Fruit fly (Drosophila melanogaster) whole organism, embryonic: Measurements from ENCODE around the gene Fancd2.

Experiments
- Adf1 ChIP-seq: fragments of 200-800 bp; sonication (Bioruptor generic); IDR thresholded peaks from 2 replicates; pipeline ENCODE4 v1.3.6; 2022; ENCODE audit warnings: missing biosample characterization, missing genetic modification characterization
- Atf-2 ChIP-seq: fragments of 200-800 bp; sonication (Bioruptor generic); optimal IDR thresholded peaks from 2 replicates; lab custom pipeline; 2016; ENCODE audit warnings: missing biosample characterization, missing genetic modification characterization
- BEAF-32 ChIP-seq: fragments of 200-800 bp; sonication (Bioruptor generic); optimal IDR thresholded peaks from 3 replicates; lab custom pipeline; 2017; ENCODE audit warnings: missing biosample characterization, missing genetic modification characterization, mild to moderate bottlenecking, moderate library complexity, missing genetic modification reagents
- C15 ChIP-seq: fragments of 200-800 bp; sonication (Bioruptor generic); IDR thresholded peaks from 3 replicates; pipeline ENCODE4 v1.3.6; 2022; ENCODE audit warnings: missing biosample characterization, missing genetic modification characterization
- CG10431 ChIP-seq: fragments of 200-800 bp; sonication (Bioruptor generic); optimal IDR thresholded peaks from 3 replicates; lab custom pipeline; 2018; ENCODE audit warnings: missing biosample characterization, mild to moderate bottlenecking, missing genetic modification characterization
- CG11398 ChIP-seq: fragments of 200-800 bp; sonication (Bioruptor generic); optimal IDR thresholded peaks from 2 replicates; lab custom pipeline; 2016; ENCODE audit warnings: missing biosample characterization, missing genetic modification characterization
- CG11696 ChIP-seq: fragments of 200-800 bp; sonication (Bioruptor generic); IDR thresholded peaks from 2 replicates; pipeline ENCODE4 v1.3.6; 2022; ENCODE audit warnings: missing biosample characterization, missing genetic modification characterization
- CG12071 ChIP-seq: fragments of 200-800 bp; sonication (Bioruptor generic); optimal IDR thresholded peaks from 3 replicates; lab custom pipeline; 2018; ENCODE audit warnings: missing biosample characterization, mild to moderate bottlenecking, missing genetic modification characterization
- CG1603 ChIP-seq: fragments of 200-800 bp; sonication (Bioruptor generic); optimal IDR thresholded peaks from 2 replicates; lab custom pipeline; 2019; ENCODE audit warnings: missing biosample characterization, mild to moderate bottlenecking, missing genetic modification characterization, moderate library complexity
- CG1647 ChIP-seq: fragments of 200-800 bp; sonication (Bioruptor generic); optimal IDR thresholded peaks from 3 replicates; lab custom pipeline; 2016; ENCODE audit warnings: missing biosample characterization, missing genetic modification characterization
- CG2712 ChIP-seq: fragments of 200-800 bp; optimal IDR thresholded peaks from 3 replicates; lab custom pipeline; 2019; ENCODE audit warnings: missing biosample characterization, mild to moderate bottlenecking, missing genetic modification characterization, moderate library complexity
- CG32532 ChIP-seq: fragments of 200-800 bp; sonication (Bioruptor generic); IDR thresholded peaks from 2 replicates; pipeline ENCODE4 v1.3.6; 2022; ENCODE audit warnings: missing biosample characterization, missing genetic modification characterization
- CG3281 ChIP-seq: fragments of 200-800 bp; sonication (Bioruptor generic); optimal IDR thresholded peaks from 3 replicates; lab custom pipeline; 2017; ENCODE audit warnings: missing biosample characterization, mild to moderate bottlenecking, missing genetic modification characterization
- CG33213 ChIP-seq: fragments of 200-800 bp; sonication (Bioruptor generic); optimal IDR thresholded peaks from 3 replicates; lab custom pipeline; 2016; ENCODE audit warnings: missing biosample characterization, missing genetic modification characterization
- CG33557 ChIP-seq: fragments of 200-800 bp; sonication (Bioruptor generic); optimal IDR thresholded peaks from 2 replicates; lab custom pipeline; 2019; ENCODE audit warnings: missing biosample characterization, mild to moderate bottlenecking, missing genetic modification characterization, moderate library complexity
- CG34376 ChIP-seq: fragments of 200-800 bp; sonication (Bioruptor generic); optimal IDR thresholded peaks from 2 replicates; lab custom pipeline; 2018; ENCODE audit warnings: missing biosample characterization, mild to moderate bottlenecking, missing genetic modification characterization
- CG34422 ChIP-seq: fragments of 200-800 bp; sonication (Bioruptor generic); IDR thresholded peaks from 3 replicates; pipeline ENCODE4 v1.3.6; 2022; ENCODE audit warnings: missing biosample characterization, missing genetic modification characterization
- CG4404 ChIP-seq: fragments of 200-800 bp; sonication (Bioruptor generic); IDR thresholded peaks from 2 replicates; pipeline ENCODE4 v1.3.6; 2022; ENCODE audit warnings: missing biosample characterization, missing genetic modification characterization
- CG4707 ChIP-seq: fragments of 200-800 bp; sonication (Bioruptor generic); optimal IDR thresholded peaks from 2 replicates; lab custom pipeline; 2018; ENCODE audit warnings: missing biosample characterization, mild to moderate bottlenecking, missing genetic modification characterization, moderate library complexity
- CG5245 ChIP-seq: fragments of 200-800 bp; sonication (Bioruptor generic); optimal IDR thresholded peaks from 3 replicates; lab custom pipeline; 2016; ENCODE audit warnings: missing biosample characterization, missing genetic modification characterization
- CG7963 ChIP-seq: fragments of 200-800 bp; sonication (Bioruptor generic); IDR thresholded peaks from 3 replicates; pipeline ENCODE4 v1.3.6; 2022; ENCODE audit warnings: missing biosample characterization, missing genetic modification characterization; ENCODE audit not compliant: partially characterized antibody
- CG8281 ChIP-seq: fragments of 200-800 bp; sonication (Bioruptor generic); optimal IDR thresholded peaks from 2 replicates; lab custom pipeline; 2018; ENCODE audit warnings: missing biosample characterization, mild to moderate bottlenecking, missing genetic modification characterization, moderate library complexity
- CG8478 ChIP-seq: fragments of >200 bp; optimal IDR thresholded peaks from 2 replicates; lab custom pipeline; 2018
- CG9797 ChIP-seq: fragments of 200-800 bp; sonication (Bioruptor generic); optimal IDR thresholded peaks from 3 replicates; lab custom pipeline; 2018; ENCODE audit warnings: missing biosample characterization, mild to moderate bottlenecking, missing genetic modification characterization
- Dek ChIP-seq: fragments of 200-800 bp; sonication (Bioruptor generic); optimal IDR thresholded peaks from 3 replicates; lab custom pipeline; 2019; ENCODE audit warnings: missing biosample characterization, mild to moderate bottlenecking, missing genetic modification characterization, moderate library complexity
- Doc3 ChIP-seq: fragments of 200-800 bp; sonication (Bioruptor generic); IDR thresholded peaks from 3 replicates; pipeline ENCODE4 v1.3.6; 2022; ENCODE audit warnings: missing biosample characterization, missing genetic modification characterization; ENCODE audit not compliant: partially characterized antibody
- Dp ChIP-seq: fragments of 200-800 bp; sonication (Bioruptor generic); optimal IDR thresholded peaks from 2 replicates; lab custom pipeline; 2018; ENCODE audit warnings: missing biosample characterization, mild to moderate bottlenecking, missing genetic modification characterization, moderate library complexity
- Gug ChIP-seq: fragments of 200-800 bp; sonication (Bioruptor generic); IDR thresholded peaks from 4 replicates; pipeline ENCODE4 v1.3.6; 2022; ENCODE audit warnings: missing biosample characterization, missing genetic modification characterization
- H15 ChIP-seq: fragments of 200-800 bp; sonication (Bioruptor generic); IDR thresholded peaks from 3 replicates; pipeline ENCODE4 v1.3.6; 2022; ENCODE audit warnings: missing biosample characterization, missing genetic modification characterization
- Hand ChIP-seq: fragments of 200-800 bp; sonication (Bioruptor generic); optimal IDR thresholded peaks from 2 replicates; lab custom pipeline; 2017; ENCODE audit warnings: mild to moderate bottlenecking, missing biosample characterization, missing genetic modification reagents, missing genetic modification characterization
- Hmr ChIP-seq: fragments of 200-800 bp; sonication (Bioruptor generic); optimal IDR thresholded peaks from 3 replicates; lab custom pipeline; 2017; ENCODE audit warnings: mild to moderate bottlenecking, missing biosample characterization, missing genetic modification reagents, missing genetic modification characterization
- Hr51 ChIP-seq, 2 experiments: fragments of 200-800 bp; sonication (Bioruptor generic); optimal IDR thresholded peaks; 2 replicates in 1 of 2; 3 replicates in 1 of 2; lab custom pipeline; 2016 to 2018; ENCODE audit warnings: missing biosample characterization in 2 of 2, missing genetic modification characterization in 2 of 2, mild to moderate bottlenecking in 1 of 2, moderate library complexity in 1 of 2
- Hsf ChIP-seq: fragments of 200-800 bp; sonication (Bioruptor generic); optimal IDR thresholded peaks from 3 replicates; lab custom pipeline; 2016; ENCODE audit warnings: missing biosample characterization, missing genetic modification characterization
- Mad ChIP-seq: fragments of 200-800 bp; sonication (Bioruptor generic); optimal IDR thresholded peaks from 2 replicates; lab custom pipeline; 2016; ENCODE audit warnings: missing biosample characterization, missing genetic modification characterization
- NK7.1 ChIP-seq: fragments of 200-800 bp; sonication (Bioruptor generic); optimal IDR thresholded peaks from 3 replicates; lab custom pipeline; 2016; ENCODE audit warnings: missing biosample characterization, missing genetic modification characterization
- Tbp ChIP-seq: fragments of >200 bp; optimal IDR thresholded peaks from 2 replicates; lab custom pipeline; 2018; ENCODE audit warnings: missing biosample characterization, missing genetic modification characterization
- ara ChIP-seq: fragments of 200-800 bp; sonication (Bioruptor generic); IDR thresholded peaks from 2 replicates; pipeline ENCODE4 v1.3.6; 2022; ENCODE audit warnings: missing biosample characterization, missing genetic modification characterization
- ash1 ChIP-seq: fragments of 200-800 bp; sonication (Bioruptor generic); optimal IDR thresholded peaks from 2 replicates; lab custom pipeline; 2018; ENCODE audit warnings: missing biosample characterization, mild to moderate bottlenecking, missing genetic modification characterization
- br ChIP-seq: fragments of >200 bp; optimal IDR thresholded peaks from 2 replicates; lab custom pipeline; 2017
- corto ChIP-seq: fragments of 200-800 bp; sonication (Bioruptor generic); optimal IDR thresholded peaks from 2 replicates; lab custom pipeline; 2016; ENCODE audit warnings: missing biosample characterization, mild to moderate bottlenecking, missing genetic modification characterization, moderate library complexity
- ftz-f1 ChIP-seq: fragments of 200-800 bp; sonication (Bioruptor generic); optimal IDR thresholded peaks from 2 replicates; lab custom pipeline; 2016; ENCODE audit warnings: missing biosample characterization, missing genetic modification characterization
- jing ChIP-seq: fragments of 200-800 bp; sonication (Bioruptor generic); optimal IDR thresholded peaks from 2 replicates; lab custom pipeline; 2018; ENCODE audit warnings: missing biosample characterization, mild to moderate bottlenecking, missing genetic modification characterization
- lov ChIP-seq, 2 experiments: fragments of 200-800 bp in 1 of 2; fragments of >200 bp in 1 of 2; sonication (Bioruptor generic) in 1 of 2; IDR thresholded peaks in 1 of 2; optimal IDR thresholded peaks in 1 of 2; 2 replicates in 1 of 2; 3 replicates in 1 of 2; pipeline versions ENCODE4 v1.3.6 to Lab custom; 2017 to 2022; ENCODE audit warnings: missing biosample characterization in 1 of 2, missing genetic modification characterization in 1 of 2
- nmo ChIP-seq: fragments of 200-800 bp; sonication (Bioruptor generic); optimal IDR thresholded peaks from 2 replicates; lab custom pipeline; 2018; ENCODE audit warnings: missing biosample characterization, mild to moderate bottlenecking, missing genetic modification characterization, moderate library complexity
- onecut ChIP-seq: fragments of 200-800 bp; sonication (Bioruptor generic); IDR thresholded peaks from 2 replicates; pipeline ENCODE4 v1.3.6; 2022; ENCODE audit warnings: missing biosample characterization, missing genetic modification characterization
- otp ChIP-seq: fragments of 200-800 bp; sonication (Bioruptor generic); IDR thresholded peaks from 3 replicates; pipeline ENCODE4, ENCODE4 v1.3.6; 2022; ENCODE audit warnings: missing biosample characterization, missing genetic modification characterization
- seq ChIP-seq: fragments of 200-800 bp; sonication (Bioruptor generic); IDR thresholded peaks from 2 replicates; pipeline ENCODE4 v1.3.6; 2022; ENCODE audit warnings: missing biosample characterization, missing genetic modification characterization
- sug ChIP-seq: fragments of 200-800 bp; optimal IDR thresholded peaks from 2 replicates; lab custom pipeline; 2019; ENCODE audit warnings: missing biosample characterization, mild to moderate bottlenecking, missing genetic modification characterization, moderate library complexity
- tin ChIP-seq: fragments of 200-800 bp; sonication (Bioruptor generic); optimal IDR thresholded peaks from 3 replicates; lab custom pipeline; 2016; ENCODE audit warnings: missing biosample characterization, missing genetic modification characterization
- tio ChIP-seq: fragments of 200-800 bp; sonication (Bioruptor generic); optimal IDR thresholded peaks from 2 replicates; lab custom pipeline; 2017; ENCODE audit warnings: missing biosample characterization, missing genetic modification characterization, inconsistent platforms

Gene Fancd2

DNA sequence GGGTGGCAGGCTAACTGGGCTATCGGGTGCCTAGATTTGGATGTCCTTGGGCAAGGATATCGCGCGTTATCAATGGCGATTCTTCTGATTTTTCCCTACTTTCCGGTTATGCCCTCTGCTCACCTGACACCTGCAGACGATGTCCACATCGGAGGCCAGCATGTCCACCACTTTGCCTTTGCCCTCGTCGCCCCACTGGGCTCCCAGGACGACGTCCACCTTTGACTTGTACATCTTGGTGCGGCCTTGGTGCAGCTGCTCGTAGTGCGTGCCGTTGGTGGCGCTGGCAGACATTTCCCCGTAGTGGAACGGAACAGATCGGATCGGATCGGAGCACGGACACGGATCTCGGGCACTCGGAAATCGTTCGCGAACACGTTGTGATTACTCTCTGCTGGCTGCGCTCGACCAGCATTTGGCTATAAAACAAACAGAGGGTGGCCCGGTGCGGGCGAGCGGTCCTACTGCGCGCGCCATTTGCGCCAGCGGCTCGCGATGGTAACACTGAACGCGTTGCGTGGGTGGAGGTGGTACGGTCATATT lies 14.2 kb upstream of the Fancd2 start, which contains the start of gene Adss (continued):
- TF ChIP-seq corto (no peak), Dek (tag; lab: Kevin White, UChicago) (peak; percentile 13), NK7.1 (GFP tag; lab: Kevin White, UChicago) (no peak), CG4707 (GFP tag; lab: Kevin White, UChicago) (no peak), CG7963 (GFP tag; lab: Robert Waterston, UW) (0 out of 3 replicates have a peak, but pooled peaks have one; percentile 30), Hmr (GFP tag; lab: Kevin White, UChicago) (peak; percentile 50), CG11696 (GFP tag; lab: Robert Waterston, UW) (no peak), CG4404 (GFP tag; lab: Robert Waterston, UW) (no peak), tin (GFP tag; lab: Kevin White, UChicago) (no peak), CG12071 (GFP tag; lab: Kevin White, UChicago) (peak; percentile 43), lov (optimal IDR thresholded peaks at IDR 0.05; lab: Kevin White, UChicago) (no peak), lov (GFP tag; IDR thresholded peaks at IDR 0.05; lab: Robert Waterston, UW) (peak; percentile 61; the same call in 2 of the 3 replicates), tio (GFP tag; lab: Kevin White, UChicago) (no peak), Mad (GFP tag; lab: Kevin White, UChicago) (peak; percentile 51), ara (GFP tag; lab: Robert Waterston, UW) (0 out of 2 replicates have a peak, but pooled peaks have one; percentile 41), otp (GFP tag; lab: Robert Waterston, UW) (no peak), CG1647 (GFP tag; lab: Kevin White, UChicago) (peak; percentile 32), CG33557 (GFP tag; lab: Kevin White, UChicago) (no peak), CG1603 (peak; percentile 43), CG8478 (lab: Kevin White, UChicago) (no peak), CG34376 (GFP tag; lab: Kevin White, UChicago) (peak; percentile 72), br (lab: Kevin White, UChicago) (no peak), seq (GFP tag; lab: Robert Waterston, UW) (peak; percentile 41; the same call in 1 of the 2 replicates), CG9797 (peak; percentile 89), CG34422 (peak; percentile 29; the same call in 1 of the 3 replicates), Hsf (GFP tag; lab: Kevin White, UChicago) (no peak), Gug (GFP tag; lab: Robert Waterston, UW) (peak; percentile 35; the same call in 1 of the 4 replicates), Doc3 (GFP tag; lab: Robert Waterston, UW) (no peak), sug (tag; lab: Kevin White, UChicago) (peak; percentile 32), H15 (no peak), onecut (GFP tag; lab: Robert Waterston, UW) (peak; percentile 35; the same call in 1 of the 2 replicates), Tbp (GFP tag; lab: Kevin White, UChicago) (peak; percentile 66), CG3281 (peak; percentile 29), CG32532 (GFP tag; lab: Robert Waterston, UW) (peak; percentile 60), ftz-f1 (GFP tag; lab: Kevin White, UChicago) (peak; percentile 54), BEAF-32 (GFP tag; lab: Kevin White, UChicago) (peak; percentile 21), CG5245 (GFP tag; lab: Kevin White, UChicago) (no peak), CG10431 (GFP tag; lab: Kevin White, UChicago) (peak; percentile 36), jing (GFP tag; lab: Kevin White, UChicago) (no peak), Hr51 (GFP tag; optimal IDR thresholded peaks at IDR 0.05; lab: Kevin White, UChicago) (no peak), C15 (GFP tag; lab: Robert Waterston, UW) (no peak), CG8281 (tag; lab: Kevin White, UChicago) (no peak), CG2712 (tag; lab: Kevin White, UChicago) (peak; percentile 40), Dp (GFP tag; lab: Kevin White, UChicago) (peak; percentile 22), CG33213 (GFP tag; lab: Kevin White, UChicago) (peak; percentile 41), Hand (peak; percentile 47), ash1 (peak; percentile 44), Adf1 (GFP tag; lab: Robert Waterston, UW) (peak; percentile 34), nmo (GFP tag; lab: Kevin White, UChicago) (peak; percentile 29), Atf-2 (GFP tag; lab: Kevin White, UChicago) (no peak), CG11398 (GFP tag; lab: Kevin White, UChicago) (peak; percentile 47)
